Worm (Caenorhabditis elegans) whole organism, midembryonic: ENCODE data around the gene rpap-2.
"Not testable (repeated sequence)": the region's sequence is repeated elsewhere in the genome, so short reads cannot be mapped to it uniquely, and the experiment has no call there.

Experiments
- T22C8.4 ChIP-seq: fragments of 200-800 bp; sonication (Bioruptor generic); IDR thresholded peaks from 2 replicates; pipeline ENCODE4 v1.3.6; 2022; ENCODE audit warnings: missing genetic modification characterization, missing compliant biosample characterization
- cog-1 ChIP-seq: sonication (generic microtip); optimal IDR thresholded peaks from 2 replicates; lab custom pipeline; 2016; ENCODE audit warnings: missing genetic modification characterization, missing compliant biosample characterization
- flt-1 ChIP-seq: fragments of 200-800 bp; sonication (Bioruptor generic); IDR thresholded peaks from 2 replicates; pipeline ENCODE4 v1.3.6; 2022; ENCODE audit warnings: missing genetic modification characterization, missing compliant biosample characterization
- klf-2 ChIP-seq: fragments of 200-800 bp; sonication (Bioruptor generic); conservative IDR thresholded peaks from 2 replicates; pipeline ENCODE4 v1.3.6; 2022; ENCODE audit warnings: missing genetic modification reagents, missing genetic modification characterization, missing compliant biosample characterization
- med-1 ChIP-seq: sonication (generic microtip); optimal IDR thresholded peaks from 2 replicates; lab custom pipeline; 2017; ENCODE audit warnings: missing genetic modification characterization, mild to moderate bottlenecking, missing compliant biosample characterization, antibody characterized with exemption, missing genetic modification reagents; ENCODE audit not compliant: insufficient read depth
- ref-1 ChIP-seq: fragments of 200-800 bp; sonication (Bioruptor generic); conservative IDR thresholded peaks from 2 replicates; pipeline ENCODE4 v1.3.6; 2022; ENCODE audit warnings: missing genetic modification reagents, missing genetic modification characterization, missing compliant biosample characterization
- tab-1 ChIP-seq: fragments of 200-800 bp; sonication (Bioruptor generic); IDR thresholded peaks from 2 replicates; pipeline ENCODE4 v1.3.6; 2022; ENCODE audit warnings: missing genetic modification characterization, missing compliant biosample characterization
- ztf-23 ChIP-seq: fragments of 200-800 bp; sonication (Bioruptor generic); IDR thresholded peaks from 2 replicates; pipeline ENCODE4 v1.3.6; 2022; ENCODE audit warnings: missing genetic modification reagents, missing genetic modification characterization, missing compliant biosample characterization
- ztf-29 ChIP-seq: fragments of 200-800 bp; sonication (Bioruptor generic); IDR thresholded peaks from 2 replicates; pipeline ENCODE4 v1.3.6; 2022; ENCODE audit warnings: missing genetic modification reagents, missing genetic modification characterization, missing compliant biosample characterization

Gene rpap-2

DNA sequence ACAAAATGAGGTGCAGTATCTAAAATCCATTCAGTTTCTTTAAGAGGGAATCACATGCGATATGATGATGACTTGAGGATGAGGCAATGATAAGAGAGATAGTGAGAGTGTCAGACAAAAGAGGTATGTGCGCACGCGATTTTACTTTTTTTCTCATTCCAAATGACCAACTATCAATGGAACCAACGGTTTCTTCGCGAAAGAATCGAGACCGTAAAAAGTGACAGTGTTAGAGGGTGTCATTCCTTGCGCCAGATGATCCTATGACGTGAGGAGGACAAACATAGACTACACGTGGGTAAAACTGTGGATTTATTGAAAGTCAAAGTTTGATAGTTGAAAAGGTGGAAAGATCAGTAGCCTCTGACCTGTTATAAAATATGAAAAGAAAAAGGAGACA lies 16.0 kb downstream of the rpap-2 start:
- TF ChIP-seq ref-1 (GFP tag; lab: Robert Waterston, UW), result no peak
- no peak for TF ChIP-seq ztf-23
- TF ChIP-seq klf-2 (GFP tag; lab: Robert Waterston, UW), result no peak
- TF ChIP-seq tab-1 (GFP tag; lab: Robert Waterston, UW), result no peak
- no peak for TF ChIP-seq med-1 (GFP tag; lab: Kevin White, UChicago)
- TF ChIP-seq cog-1 (tag; lab: Kevin White, UChicago), result no peak
- no peak for TF ChIP-seq T22C8.4 (GFP tag; lab: Robert Waterston, UW)
- TF ChIP-seq flt-1, result no peak
- TF ChIP-seq ztf-29, result no peak

DNA sequence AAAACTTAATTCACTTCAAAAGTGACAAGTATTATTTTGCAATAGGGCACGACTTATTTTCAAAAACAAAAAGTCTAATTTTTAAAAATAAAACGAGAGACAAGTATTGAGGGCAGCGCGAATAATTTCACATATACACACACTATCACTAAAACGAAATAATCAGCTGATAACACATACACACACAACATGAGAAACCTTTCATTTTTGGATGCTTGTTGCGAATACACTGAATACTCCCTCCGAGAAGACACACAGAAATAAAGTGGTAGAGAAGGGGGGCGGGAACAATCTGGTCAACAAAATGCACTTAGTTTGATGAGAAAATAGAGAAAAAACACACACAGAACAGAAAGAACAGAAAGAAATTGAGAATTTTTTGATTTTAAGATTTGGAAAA lies 16.6 kb downstream of the rpap-2 start:
- TF ChIP-seq ref-1 (GFP tag; lab: Robert Waterston, UW) (no peak), cog-1 (tag; lab: Kevin White, UChicago) (no peak), tab-1 (GFP tag; lab: Robert Waterston, UW) (no peak), med-1 (GFP tag; lab: Kevin White, UChicago) (no peak), T22C8.4 (GFP tag; lab: Robert Waterston, UW) (no peak), ztf-23 (no peak), ztf-29 (no peak), flt-1 (no peak), klf-2 (GFP tag; lab: Robert Waterston, UW) (no peak)

DNA sequence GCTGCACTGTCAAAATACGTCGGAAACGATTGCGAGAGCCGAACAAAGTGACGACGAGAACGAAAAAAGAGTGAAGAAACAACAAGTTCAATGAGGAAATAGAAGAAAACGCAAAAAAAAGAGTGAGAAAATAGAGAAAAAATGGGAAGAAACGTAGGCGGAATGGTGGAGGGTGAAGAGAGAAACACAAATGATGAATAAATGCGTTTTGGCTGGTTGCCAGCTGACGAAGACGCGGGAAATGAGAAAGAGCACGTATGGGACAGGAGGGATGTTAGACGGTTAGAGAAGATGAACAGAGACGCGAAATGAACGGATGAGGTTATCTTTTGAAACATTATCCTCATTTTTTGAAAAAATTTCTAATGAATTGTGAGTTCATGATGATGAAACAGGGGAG lies 17.2 kb downstream of the rpap-2 start:
- TF ChIP-seq ztf-23, result no peak
- no peak for TF ChIP-seq flt-1
- no peak for TF ChIP-seq ref-1 (GFP tag; lab: Robert Waterston, UW)
- no peak for TF ChIP-seq T22C8.4 (GFP tag; lab: Robert Waterston, UW)
- no peak for TF ChIP-seq med-1 (GFP tag; lab: Kevin White, UChicago)
- TF ChIP-seq tab-1 (GFP tag; lab: Robert Waterston, UW), result no peak
- no peak for TF ChIP-seq klf-2 (GFP tag; lab: Robert Waterston, UW)
- no peak for TF ChIP-seq ztf-29
- TF ChIP-seq cog-1 (tag; lab: Kevin White, UChicago), result no peak

DNA sequence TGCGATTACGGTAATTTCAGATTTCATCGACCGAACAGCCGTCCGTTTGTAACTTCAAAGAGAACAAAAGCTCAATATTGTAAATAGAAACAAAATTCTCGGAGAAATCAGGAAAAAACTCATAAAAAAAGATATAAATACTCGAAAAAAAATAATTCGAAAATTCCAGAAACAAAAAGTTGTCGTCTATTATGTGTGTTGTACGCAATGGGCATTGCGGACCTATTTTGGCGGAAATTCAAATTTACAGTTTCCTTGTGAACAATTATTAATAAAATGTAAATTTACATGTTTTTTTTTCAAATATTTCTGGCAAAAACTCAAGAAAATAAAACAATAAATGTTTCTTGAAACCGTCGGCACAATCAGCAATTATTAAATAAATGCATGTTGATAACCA lies 17.7 kb downstream of the rpap-2 start:
- TF ChIP-seq ref-1 (GFP tag; lab: Robert Waterston, UW), result no peak
- TF ChIP-seq tab-1 (GFP tag; lab: Robert Waterston, UW), result no peak
- TF ChIP-seq ztf-23, result no peak

DNA sequence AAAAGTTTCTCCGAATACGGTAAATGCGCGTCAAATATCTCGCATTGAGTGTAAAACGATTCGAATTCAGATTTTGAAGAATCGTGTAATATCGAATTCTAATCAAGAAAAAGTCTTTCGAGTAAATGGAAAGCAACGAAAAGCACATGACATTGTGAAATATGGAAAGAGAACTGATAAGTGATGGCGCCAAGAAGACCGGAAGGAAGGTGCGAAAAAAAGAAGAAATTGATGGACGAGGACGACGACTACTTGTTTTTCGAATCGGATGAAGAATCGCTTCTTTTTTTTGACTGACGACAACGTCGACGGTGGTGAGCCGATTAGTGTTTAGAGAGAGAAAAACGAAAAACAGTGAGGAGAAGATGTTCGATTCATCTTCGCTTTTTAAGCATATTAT lies 18.2 kb downstream of the rpap-2 start:
- TF ChIP-seq cog-1 (tag; lab: Kevin White, UChicago) (no peak), ztf-23 (no peak), ztf-29 (no peak), flt-1 (no peak), klf-2 (GFP tag; lab: Robert Waterston, UW) (no peak), med-1 (GFP tag; lab: Kevin White, UChicago) (no peak), T22C8.4 (GFP tag; lab: Robert Waterston, UW) (no peak), tab-1 (GFP tag; lab: Robert Waterston, UW) (no peak), ref-1 (GFP tag; lab: Robert Waterston, UW) (no peak)

DNA sequence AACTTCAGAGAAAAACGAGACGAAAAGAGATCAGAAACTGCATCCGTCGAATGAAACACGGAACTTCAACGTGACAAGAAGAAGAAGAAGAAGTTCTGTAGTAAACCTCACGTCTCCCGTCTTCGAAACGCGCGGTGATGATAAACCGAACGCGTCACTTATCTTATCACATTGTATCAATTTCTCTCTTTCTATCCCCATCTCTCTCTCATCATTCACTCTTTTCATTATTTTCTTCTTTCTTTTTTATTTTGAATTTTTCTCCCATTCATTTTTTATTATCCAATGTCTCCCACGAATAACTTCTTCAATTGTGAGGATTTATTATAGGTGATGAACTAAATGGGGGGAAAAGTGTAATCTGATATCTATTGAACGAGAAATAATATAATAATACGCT lies 19.1 kb downstream of the rpap-2 start:
- TF ChIP-seq tab-1 (GFP tag; lab: Robert Waterston, UW) (no peak), ztf-29 (no peak), cog-1 (tag; lab: Kevin White, UChicago) (no peak)

ce11 chrIII:8988061-8988460 lies 20.3 kb downstream of the rpap-2 start:
- TF ChIP-seq klf-2 (GFP tag; lab: Robert Waterston, UW), result no peak
- TF ChIP-seq ztf-29, result no peak
- TF ChIP-seq tab-1 (GFP tag; lab: Robert Waterston, UW), result no peak
- no peak for TF ChIP-seq ref-1 (GFP tag; lab: Robert Waterston, UW)
- TF ChIP-seq flt-1, result no peak
- TF ChIP-seq cog-1 (tag; lab: Kevin White, UChicago), result no peak
- no peak for TF ChIP-seq T22C8.4 (GFP tag; lab: Robert Waterston, UW)
- TF ChIP-seq ztf-23, result no peak
- TF ChIP-seq med-1 (GFP tag; lab: Kevin White, UChicago), result no peak

DNA sequence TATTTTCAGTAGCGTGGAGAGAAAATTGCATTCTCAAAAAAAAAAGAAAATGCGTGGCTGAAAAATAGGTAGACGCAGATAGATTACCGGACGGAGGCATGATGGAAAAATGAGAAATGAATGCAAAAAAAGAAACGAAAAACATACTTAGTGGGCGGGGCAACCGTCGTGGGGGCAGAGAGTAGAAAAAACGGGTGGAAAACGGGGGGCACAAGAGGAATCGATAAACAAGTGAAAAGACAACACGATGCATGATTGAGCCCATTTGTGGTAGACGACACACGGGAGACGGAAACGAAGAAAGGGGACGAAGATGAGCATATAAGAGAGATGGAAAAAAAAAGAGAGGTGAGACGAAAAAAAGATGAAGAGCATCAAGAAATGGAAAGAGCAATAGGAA lies 20.8 kb downstream of the rpap-2 start:
- no peak for TF ChIP-seq ref-1 (GFP tag; lab: Robert Waterston, UW)
- TF ChIP-seq T22C8.4 (GFP tag; lab: Robert Waterston, UW), result no peak; the same call in 1 of the 2 replicates
- TF ChIP-seq flt-1, result 0 out of 2 replicates have a peak, but pooled peaks have one; percentile 34

ce11 chrIII:8989752-8990151 lies 22.0 kb downstream of the rpap-2 start, which contains the start of gene R08D7.7:
Gene R08D7.7, plus strand, starts transcription at chrIII:8990052.
- TF ChIP-seq ztf-29; flt-1; ref-1 (GFP tag; lab: Robert Waterston, UW): not testable (repeated sequence)

DNA sequence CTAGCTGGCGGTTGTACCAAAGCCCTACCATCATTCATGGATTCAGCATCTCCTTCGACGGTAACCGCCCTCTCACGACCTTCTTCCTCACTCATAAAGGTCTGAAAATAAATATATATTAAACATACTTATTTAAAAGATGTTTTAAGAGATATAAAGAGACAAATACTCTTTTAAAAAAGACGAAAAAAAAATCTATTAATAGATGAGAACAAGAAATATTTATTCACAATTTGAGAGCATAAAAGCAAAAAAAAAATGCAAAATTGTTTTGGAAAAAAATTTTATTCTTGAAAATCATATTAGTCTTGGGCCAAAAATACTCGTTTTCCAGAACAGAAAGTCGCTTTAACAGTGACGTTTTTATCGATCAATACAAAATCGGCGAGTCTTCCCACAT lies 28.9 kb downstream of the rpap-2 start, which contains the start of gene skat-1:
Gene skat-1 (minus strand): TSS at position 101 of the 400 bp plus-strand sequence.
- TF ChIP-seq ztf-23 (no peak), ztf-29 (no peak), tab-1 (GFP tag; lab: Robert Waterston, UW) (no peak), ref-1 (GFP tag; lab: Robert Waterston, UW) (no peak), cog-1 (tag; lab: Kevin White, UChicago) (no peak), T22C8.4 (GFP tag; lab: Robert Waterston, UW) (no peak), flt-1 (no peak), klf-2 (GFP tag; lab: Robert Waterston, UW) (no peak), med-1 (GFP tag; lab: Kevin White, UChicago) (no peak)

ce11 chrIII:8997821-8998220 lies 30.1 kb downstream of the rpap-2 start:
- no peak for TF ChIP-seq ztf-23
